Worm (Caenorhabditis elegans) whole organism, L2 larva: ENCODE data around the gene Y14H12A.2.

ENCODE experiments used
- R02D3.7 ChIP-seq: fragments of 150-350 bp; optimal IDR thresholded peaks from 2 replicates; lab custom pipeline; 2014; ENCODE audit warnings: missing biosample characterization, missing genetic modification characterization
- ama-1 ChIP-seq: fragments of 150-350 bp; optimal IDR thresholded peaks from 2 replicates; lab custom pipeline; 2018; ENCODE audit warnings: inconsistent platforms
- ceh-82 ChIP-seq: fragments of 150-350 bp; optimal IDR thresholded peaks from 2 replicates; lab custom pipeline; 2014; ENCODE audit warnings: missing biosample characterization, missing genetic modification characterization
- egl-27 ChIP-seq: sonication (generic microtip); optimal IDR thresholded peaks from 3 replicates; lab custom pipeline; 2017; ENCODE audit warnings: missing biosample characterization, missing genetic modification reagents, missing genetic modification characterization
- elt-3 ChIP-seq: sonication (generic microtip); optimal IDR thresholded peaks from 2 replicates; lab custom pipeline; 2017; ENCODE audit warnings: missing biosample characterization, missing genetic modification characterization
- gmeb-1 ChIP-seq: fragments of 150-350 bp; optimal IDR thresholded peaks from 2 replicates; lab custom pipeline; 2014; ENCODE audit warnings: missing biosample characterization, missing genetic modification characterization
- lin-13 ChIP-seq: fragments of 150-350 bp; optimal IDR thresholded peaks from 2 replicates; lab custom pipeline; 2014; ENCODE audit warnings: missing biosample characterization, missing genetic modification reagents, missing genetic modification characterization
- lsy-2 ChIP-seq, 2 experiments: fragments of 150-350 bp in 1 of 2; sonication (generic microtip) in 1 of 2; optimal IDR thresholded peaks; 2 replicates each; lab custom pipeline; 2014 to 2017; ENCODE audit warnings: missing biosample characterization in 2 of 2, missing genetic modification characterization in 2 of 2
- nhr-12 ChIP-seq: fragments of 150-350 bp; optimal IDR thresholded peaks from 2 replicates; lab custom pipeline; 2014; ENCODE audit warnings: missing biosample characterization, missing genetic modification characterization
- snpc-4 ChIP-seq: fragments of 150-350 bp; optimal IDR thresholded peaks from 2 replicates; lab custom pipeline; 2014; ENCODE audit warnings: missing biosample characterization, missing genetic modification characterization
- unc-55 ChIP-seq: fragments of 150-350 bp; sonication (generic microtip); optimal IDR thresholded peaks from 3 replicates; lab custom pipeline; 2014; ENCODE audit warnings: missing biosample characterization, missing genetic modification reagents, missing genetic modification characterization
- zag-1 ChIP-seq: fragments of 150-350 bp; optimal IDR thresholded peaks from 2 replicates; lab custom pipeline; 2014; ENCODE audit warnings: missing biosample characterization, missing genetic modification characterization
- ztf-11 ChIP-seq: sonication (generic microtip); optimal IDR thresholded peaks from 2 replicates; lab custom pipeline; 2017; ENCODE audit warnings: missing biosample characterization, missing genetic modification characterization
- ztf-4 ChIP-seq: fragments of 150-350 bp; optimal IDR thresholded peaks from 2 replicates; lab custom pipeline; 2014; ENCODE audit warnings: missing biosample characterization, missing genetic modification characterization

ce11 chrII:4038541-4038940 lies 49.1 kb upstream of the Y14H12A.2 start, which contains the start of gene pqn-48:
- TF ChIP-seq elt-3 (no peak), ceh-82 (tag; lab: Kevin White, UChicago) (no peak), ztf-11 (tag; lab: Kevin White, UChicago) (no peak), snpc-4 (tag; lab: Kevin White, UChicago) (no peak), lin-13 (GFP tag; lab: Kevin White, UChicago) (no peak), ztf-4 (tag; lab: Kevin White, UChicago) (no peak), zag-1 (no peak), ama-1 (no peak), unc-55 (no peak), lsy-2 (tag; optimal IDR thresholded peaks at IDR 0.05; lab: Kevin White, UChicago) (no peak), gmeb-1 (tag; lab: Kevin White, UChicago) (no peak), egl-27 (tag; lab: Kevin White, UChicago) (no peak), nhr-12 (tag; lab: Kevin White, UChicago) (no peak), R02D3.7 (tag; lab: Kevin White, UChicago) (no peak)
